Fruit fly (Drosophila melanogaster) whole organism, embryonic: ENCODE measurements around the gene CG12379.

Source experiments
- Abd-B ChIP-seq: fragments of 200-800 bp; sonication (Bioruptor generic); optimal IDR thresholded peaks from 2 replicates; lab custom pipeline; 2018; ENCODE audit warnings: missing biosample characterization, mild to moderate bottlenecking, missing genetic modification characterization, moderate library complexity
- Ada2b ChIP-seq: fragments of 200-800 bp; sonication (Bioruptor generic); IDR thresholded peaks from 2 replicates; pipeline ENCODE4 v1.3.6; 2022; ENCODE audit warnings: missing biosample characterization, missing genetic modification characterization
- B-H2 ChIP-seq: fragments of 200-800 bp; sonication (Bioruptor generic); optimal IDR thresholded peaks from 2 replicates; lab custom pipeline; 2018; ENCODE audit warnings: missing biosample characterization, mild to moderate bottlenecking, missing genetic modification characterization
- BtbVII ChIP-seq: fragments of 200-800 bp; sonication (Bioruptor generic); optimal IDR thresholded peaks from 3 replicates; lab custom pipeline; 2017; ENCODE audit warnings: missing biosample characterization, mild to moderate bottlenecking, missing genetic modification characterization
- CG11456 ChIP-seq: fragments of 200-800 bp; sonication (Bioruptor generic); IDR thresholded peaks from 3 replicates; pipeline ENCODE4 v1.3.6; 2022; ENCODE audit warnings: missing biosample characterization, missing genetic modification characterization
- CG12071 ChIP-seq: fragments of 200-800 bp; sonication (Bioruptor generic); optimal IDR thresholded peaks from 3 replicates; lab custom pipeline; 2018; ENCODE audit warnings: missing biosample characterization, mild to moderate bottlenecking, missing genetic modification characterization
- CG12104 ChIP-seq: fragments of 200-800 bp; sonication (Bioruptor generic); optimal IDR thresholded peaks from 3 replicates; lab custom pipeline; 2016; ENCODE audit warnings: missing biosample characterization, missing genetic modification characterization
- CG13123 ChIP-seq: fragments of 200-800 bp; sonication (Bioruptor generic); optimal IDR thresholded peaks from 2 replicates; lab custom pipeline; 2016; ENCODE audit warnings: missing biosample characterization, missing genetic modification characterization
- CG15073 ChIP-seq: fragments of 200-800 bp; sonication (Bioruptor generic); optimal IDR thresholded peaks from 2 replicates; lab custom pipeline; 2016; ENCODE audit warnings: missing biosample characterization, missing genetic modification characterization
- CG16815 ChIP-seq: fragments of 200-800 bp; sonication (Bioruptor generic); optimal IDR thresholded peaks from 3 replicates; lab custom pipeline; 2017; ENCODE audit warnings: missing biosample characterization, mild to moderate bottlenecking, missing genetic modification characterization
- CG17361 ChIP-seq: fragments of 200-800 bp; sonication (Bioruptor generic); IDR thresholded peaks from 3 replicates; pipeline ENCODE4 v1.3.6; 2022; ENCODE audit warnings: missing biosample characterization, missing genetic modification characterization
- CG17612 ChIP-seq: fragments of 200-800 bp; sonication (Bioruptor generic); IDR thresholded peaks from 2 replicates; pipeline ENCODE4 v1.3.6; 2022; ENCODE audit warnings: missing biosample characterization, missing genetic modification characterization
- CG17802 ChIP-seq: fragments of 200-800 bp; sonication (Bioruptor generic); optimal IDR thresholded peaks from 2 replicates; lab custom pipeline; 2018; ENCODE audit warnings: missing biosample characterization, mild to moderate bottlenecking, missing genetic modification characterization, moderate library complexity
- CG18011 ChIP-seq: fragments of 200-800 bp; sonication (Bioruptor generic); optimal IDR thresholded peaks from 2 replicates; lab custom pipeline; 2017; ENCODE audit warnings: missing biosample characterization, missing genetic modification characterization, mild to moderate bottlenecking, moderate library complexity, missing genotype
- CG18764 ChIP-seq: fragments of 200-800 bp; sonication (Bioruptor generic); optimal IDR thresholded peaks from 3 replicates; lab custom pipeline; 2016; ENCODE audit warnings: missing biosample characterization, missing genetic modification characterization
- CG4730 ChIP-seq: fragments of 200-800 bp; sonication (Bioruptor generic); IDR thresholded peaks from 2 replicates; pipeline ENCODE4 v1.3.6; 2022; ENCODE audit warnings: missing biosample characterization, missing genetic modification characterization
- CG5953 ChIP-seq: fragments of 200-800 bp; sonication (Bioruptor generic); IDR thresholded peaks from 2 replicates; pipeline ENCODE4 v1.3.6; 2022; ENCODE audit warnings: missing biosample characterization, missing genetic modification characterization
- CG6654 ChIP-seq: fragments of 200-800 bp; sonication (Bioruptor generic); optimal IDR thresholded peaks from 2 replicates; lab custom pipeline; 2017; ENCODE audit warnings: missing biosample characterization, mild to moderate bottlenecking, missing genetic modification characterization
- CG6854 ChIP-seq: fragments of 200-800 bp; sonication (Bioruptor generic); optimal IDR thresholded peaks from 3 replicates; lab custom pipeline; 2017; ENCODE audit warnings: missing biosample characterization, mild to moderate bottlenecking, missing genetic modification characterization
- CkIIα-i1 ChIP-seq: fragments of 200-800 bp; sonication (Bioruptor generic); IDR thresholded peaks from 2 replicates; pipeline ENCODE4 v1.3.6; 2022; ENCODE audit warnings: missing biosample characterization, missing genetic modification characterization
- D ChIP-seq, 2 experiments: fragments of 200-800 bp in 1 of 2; fragments of >200 bp in 1 of 2; sonication (Bioruptor generic) in 1 of 2; optimal IDR thresholded peaks; 2 replicates in 1 of 2; 3 replicates in 1 of 2; lab custom pipeline; 2017; ENCODE audit warnings: mild to moderate bottlenecking in 1 of 2, missing biosample characterization in 1 of 2, missing genetic modification characterization in 1 of 2, missing genetic modification reagents in 1 of 2
- Dll ChIP-seq: fragments of 200-800 bp; sonication (Bioruptor generic); IDR thresholded peaks from 4 replicates; pipeline ENCODE4 v1.3.6; 2022; ENCODE audit warnings: missing biosample characterization, missing genetic modification characterization; ENCODE audit not compliant: partially characterized antibody
- GATAe ChIP-seq: fragments of 200-800 bp; sonication (Bioruptor generic); conservative IDR thresholded peaks from 2 replicates; pipeline ENCODE4 v1.3.6; 2022; ENCODE audit warnings: missing biosample characterization, missing genetic modification characterization
- Mes4 ChIP-seq: fragments of 200-800 bp; sonication (Bioruptor generic); optimal IDR thresholded peaks from 2 replicates; lab custom pipeline; 2016; ENCODE audit warnings: missing biosample characterization, missing genetic modification characterization
- Ravus ChIP-seq: fragments of 200-800 bp; sonication (Bioruptor generic); IDR thresholded peaks from 2 replicates; pipeline ENCODE4 v1.3.6; 2022; ENCODE audit warnings: missing biosample characterization, missing genetic modification characterization
- Sry-δ ChIP-seq: fragments of 200-800 bp; sonication (Bioruptor generic); optimal IDR thresholded peaks from 2 replicates; lab custom pipeline; 2016; ENCODE audit warnings: missing biosample characterization, missing genetic modification characterization
- Ssrp ChIP-seq: fragments of 200-800 bp; sonication (Bioruptor generic); optimal IDR thresholded peaks from 2 replicates; lab custom pipeline; 2018; ENCODE audit warnings: missing biosample characterization, mild to moderate bottlenecking, missing genetic modification characterization, moderate library complexity
- aop ChIP-seq: fragments of 200-800 bp; sonication (Bioruptor generic); IDR thresholded peaks from 2 replicates; pipeline ENCODE4 v1.3.6; 2022; ENCODE audit warnings: missing biosample characterization, missing genetic modification characterization
- ase ChIP-seq: fragments of 200-800 bp; sonication (Bioruptor generic); IDR thresholded peaks from 3 replicates; pipeline ENCODE4 v1.3.6; 2022; ENCODE audit warnings: missing biosample characterization, missing genetic modification characterization
- bcd ChIP-seq: fragments of 200-800 bp; sonication (Bioruptor generic); optimal IDR thresholded peaks from 2 replicates; lab custom pipeline; 2017; ENCODE audit warnings: missing biosample characterization, mild to moderate bottlenecking, missing genetic modification characterization
- croc ChIP-seq: fragments of 200-800 bp; sonication (Bioruptor generic); conservative IDR thresholded peaks from 3 replicates; pipeline ENCODE4 v1.3.6; 2022; ENCODE audit warnings: missing biosample characterization, missing genetic modification characterization
- fd64A ChIP-seq: fragments of 200-800 bp; sonication (Bioruptor generic); optimal IDR thresholded peaks from 3 replicates; lab custom pipeline; 2018; ENCODE audit warnings: missing biosample characterization, mild to moderate bottlenecking, missing genetic modification characterization
- fu2 ChIP-seq: fragments of 200-800 bp; sonication (Bioruptor generic); optimal IDR thresholded peaks from 2 replicates; lab custom pipeline; 2016; ENCODE audit warnings: missing biosample characterization, missing genetic modification characterization
- gfzf ChIP-seq: fragments of 200-800 bp; sonication (Bioruptor generic); optimal IDR thresholded peaks from 2 replicates; lab custom pipeline; 2016; ENCODE audit warnings: missing biosample characterization, mild to moderate bottlenecking, missing genetic modification characterization, moderate library complexity
- lab ChIP-seq: fragments of 200-800 bp; sonication (Bioruptor generic); optimal IDR thresholded peaks from 3 replicates; lab custom pipeline; 2017; ENCODE audit warnings: missing biosample characterization, missing genetic modification characterization, mild to moderate bottlenecking, moderate library complexity, missing genetic modification reagents
- oc ChIP-seq: fragments of 200-800 bp; sonication (Bioruptor generic); optimal IDR thresholded peaks from 2 replicates; lab custom pipeline; 2018; ENCODE audit warnings: missing biosample characterization, mild to moderate bottlenecking, missing genetic modification characterization, moderate library complexity
- p53 ChIP-seq: fragments of 200-800 bp; sonication (Bioruptor generic); optimal IDR thresholded peaks from 2 replicates; lab custom pipeline; 2016; ENCODE audit warnings: missing biosample characterization, missing genetic modification characterization
- pan ChIP-seq, 4 experiments: fragments of >200 bp in 3 of 4; fragments of 200-800 bp in 1 of 4; sonication (Bioruptor generic) in 1 of 4; optimal IDR thresholded peaks in 3 of 4; IDR thresholded peaks in 1 of 4; 2 replicates each; pipeline versions ENCODE4 v1.3.6 to Lab custom; 2017 to 2022; ENCODE audit warnings: missing biosample characterization in 2 of 4, missing genetic modification characterization in 2 of 4, mixed read lengths in 1 of 4
- pfk ChIP-seq: fragments of 200-800 bp; sonication (Bioruptor generic); optimal IDR thresholded peaks from 2 replicates; lab custom pipeline; 2018; ENCODE audit warnings: missing biosample characterization, mild to moderate bottlenecking, missing genetic modification characterization, moderate library complexity
- pita ChIP-seq: fragments of 200-800 bp; sonication (Bioruptor generic); optimal IDR thresholded peaks from 2 replicates; lab custom pipeline; 2017; ENCODE audit warnings: missing biosample characterization, mild to moderate bottlenecking, missing genetic modification characterization
- pnt ChIP-seq: fragments of 200-800 bp; sonication (Bioruptor generic); optimal IDR thresholded peaks from 3 replicates; lab custom pipeline; 2016; ENCODE audit warnings: missing biosample characterization, missing genetic modification characterization
- pros ChIP-seq: fragments of 200-800 bp; sonication (Bioruptor generic); optimal IDR thresholded peaks from 3 replicates; lab custom pipeline; 2019; ENCODE audit warnings: missing biosample characterization, mild to moderate bottlenecking, missing genetic modification characterization, moderate library complexity
- sima ChIP-seq: fragments of 200-800 bp; sonication (Bioruptor generic); optimal IDR thresholded peaks from 2 replicates; lab custom pipeline; 2016; ENCODE audit warnings: missing biosample characterization, missing genetic modification characterization
- sisA ChIP-seq: fragments of 200-800 bp; sonication (Bioruptor generic); IDR thresholded peaks from 2 replicates; pipeline ENCODE4 v1.3.6; 2022; ENCODE audit warnings: missing biosample characterization, missing genetic modification characterization
- slp2 ChIP-seq: fragments of 200-800 bp; sonication (Bioruptor generic); optimal IDR thresholded peaks from 2 replicates; lab custom pipeline; 2016; ENCODE audit warnings: missing biosample characterization, missing genetic modification characterization
- trh ChIP-seq: fragments of 200-800 bp; sonication (Bioruptor generic); optimal IDR thresholded peaks from 2 replicates; lab custom pipeline; 2016; ENCODE audit warnings: missing biosample characterization, missing genetic modification characterization
- unc-4 ChIP-seq: fragments of 200-800 bp; sonication (Bioruptor generic); IDR thresholded peaks from 2 replicates; pipeline ENCODE4 v1.3.6; 2022; ENCODE audit warnings: missing biosample characterization, missing genetic modification characterization; ENCODE audit not compliant: partially characterized antibody
- zen ChIP-seq: fragments of 200-800 bp; sonication (Bioruptor generic); optimal IDR thresholded peaks from 3 replicates; lab custom pipeline; 2018; ENCODE audit warnings: missing biosample characterization, mild to moderate bottlenecking, missing genetic modification characterization, moderate library complexity

Gene CG12379

dm6 chrX:15760447-15761297, 26.9 kb upstream of the CG12379 start, which contains the start of the genes Graf and mRpL3 (continued):
- TF ChIP-seq CG13123 (GFP tag; lab: Kevin White, UChicago) = no peak
- TF ChIP-seq oc (tag; lab: Kevin White, UChicago) = no peak
- peak; percentile 74 for TF ChIP-seq CG17802 (tag; lab: Kevin White, UChicago)
- TF ChIP-seq CG11456 = no peak
- no peak for TF ChIP-seq CG18011
- no peak for TF ChIP-seq CG12071 (GFP tag; lab: Kevin White, UChicago)
- no peak for TF ChIP-seq CG6854 (GFP tag; lab: Kevin White, UChicago)
- no peak for TF ChIP-seq Ada2b (GFP tag; lab: Robert Waterston, UW)
- TF ChIP-seq zen (tag; lab: Kevin White, UChicago) = no peak
- peak; percentile 80 for TF ChIP-seq unc-4 (GFP tag; lab: Robert Waterston, UW)
- no peak for TF ChIP-seq B-H2 (GFP tag; lab: Kevin White, UChicago)
- no peak for TF ChIP-seq fu2
- TF ChIP-seq sima = no peak
- no peak for TF ChIP-seq pros (GFP tag; lab: Kevin White, UChicago)
- no peak; the same call in 2 of the 3 replicates for TF ChIP-seq CG17361 (GFP tag; lab: Robert Waterston, UW)
- no peak for TF ChIP-seq sisA (GFP tag; lab: Robert Waterston, UW)
- TF ChIP-seq CG15073 (GFP tag; lab: Kevin White, UChicago) = no peak
- peak; percentile 89 for TF ChIP-seq pfk (GFP tag; lab: Kevin White, UChicago)
- TF ChIP-seq aop (GFP tag; lab: Robert Waterston, UW) = no peak
- TF ChIP-seq CkIIα-i1 (GFP tag; lab: Robert Waterston, UW) = no peak
- no peak for TF ChIP-seq CG16815 (GFP tag; lab: Kevin White, UChicago)
- TF ChIP-seq CG4730 (GFP tag; lab: Robert Waterston, UW) = no peak
- no peak for TF ChIP-seq CG17612 (GFP tag; lab: Robert Waterston, UW)
- TF ChIP-seq CG12104 (GFP tag; lab: Kevin White, UChicago) = no peak
- no peak for TF ChIP-seq pnt (GFP tag; lab: Kevin White, UChicago)
- peak; percentile 68 for TF ChIP-seq Sry-δ
- no peak for TF ChIP-seq CG18764 (GFP tag; lab: Kevin White, UChicago)
- no peak for TF ChIP-seq pita (GFP tag; lab: Kevin White, UChicago)
- no peak for TF ChIP-seq Ssrp (tag; lab: Kevin White, UChicago)
- TF ChIP-seq slp2 = no peak
- no peak for TF ChIP-seq bcd (GFP tag; lab: Kevin White, UChicago)
- no peak for TF ChIP-seq Abd-B (GFP tag; lab: Kevin White, UChicago)
- TF ChIP-seq lab (GFP tag; lab: Kevin White, UChicago) = no peak
- no peak for TF ChIP-seq p53
- TF ChIP-seq D (optimal IDR thresholded peaks at IDR 0.05; lab: Kevin White, UChicago) = no peak
- TF ChIP-seq D (GFP tag; optimal IDR thresholded peaks at IDR 0.05; lab: Kevin White, UChicago) = no peak
- TF ChIP-seq CG5953 (GFP tag; lab: Robert Waterston, UW) = no peak
- no peak for TF ChIP-seq GATAe (GFP tag; lab: Robert Waterston, UW)
- no peak for TF ChIP-seq fd64A
- TF ChIP-seq pan (optimal IDR thresholded peaks at IDR 0.05; lab: Kevin White, UChicago) = no peak
- TF ChIP-seq pan (GFP tag; optimal IDR thresholded peaks at IDR 0.05 in 1 of 2, IDR thresholded peaks at IDR 0.05 in 1 of 2) = no peak
- no peak for TF ChIP-seq Mes4 (GFP tag; lab: Kevin White, UChicago)
- TF ChIP-seq Dll (GFP tag; lab: Robert Waterston, UW) = peak; percentile 85; the same call in 3 of the 4 replicates
- peak; percentile 35 for TF ChIP-seq gfzf (GFP tag; lab: Kevin White, UChicago)
- TF ChIP-seq Ravus (GFP tag; lab: Robert Waterston, UW) = no peak
- TF ChIP-seq trh (GFP tag; lab: Kevin White, UChicago) = no peak
- no peak for TF ChIP-seq ase (GFP tag; lab: Robert Waterston, UW)
- TF ChIP-seq croc (GFP tag; lab: Robert Waterston, UW) = no peak
- no peak for TF ChIP-seq BtbVII (GFP tag; lab: Kevin White, UChicago)
- no peak for TF ChIP-seq CG6654 (GFP tag; lab: Kevin White, UChicago)
